In genomic region chrV:12649636-12650035, ce11 we compare ENCODE assay signal across 5 worm cellular contexts.
TF ChIP-seq lines count a peak whose summit lies in the region.

Gene lin-25 (plus strand): TSS chrV:12649925.

TF ChIP-seq in whole organism, L1 larva, 84 proteins besides CTCF, POLR2A, EP300 and RAD21 (continued from another document and continues in another):
- TF ChIP-seq lsy-2 (tag; optimal IDR thresholded peaks at IDR 0.05; lab: Kevin White, UChicago) (peak in 1 of 2 experiments; percentile 51), nhr-20 (tag; optimal IDR thresholded peaks at IDR 0.05; lab: Kevin White, UChicago) (no peak), ceh-82 (tag; optimal IDR thresholded peaks at IDR 0.05; lab: Kevin White, UChicago) (peak in 1 of 3 experiments; percentile 32), aha-1 (tag; optimal IDR thresholded peaks at IDR 0.05; lab: Kevin White, UChicago) (no peak), C16A3.4 (tag; optimal IDR thresholded peaks at IDR 0.05; lab: Kevin White, UChicago) (peak; percentile 15), ztf-4 (tag; optimal IDR thresholded peaks at IDR 0.05; lab: Kevin White, UChicago) (no peak), nhr-77 (tag; optimal IDR thresholded peaks at IDR 0.05; lab: Kevin White, UChicago) (no peak), unc-62 (GFP tag; optimal IDR thresholded peaks at IDR 0.05; lab: Kevin White, UChicago) (no peak), nhr-12 (tag; optimal IDR thresholded peaks at IDR 0.05; lab: Kevin White, UChicago) (no peak), ama-1 (optimal IDR thresholded peaks at IDR 0.05; lab: Kevin White, UChicago) (no peak), sup-37 (GFP tag; optimal IDR thresholded peaks at IDR 0.05; lab: Kevin White, UChicago) (no peak), sox-4 (tag; optimal IDR thresholded peaks at IDR 0.05; lab: Kevin White, UChicago) (no peak), nhr-71 (tag; optimal IDR thresholded peaks at IDR 0.05; lab: Kevin White, UChicago) (peak; percentile 9), ces-1 (GFP tag; optimal IDR thresholded peaks at IDR 0.05; lab: Kevin White, UChicago) (no peak), nhr-85 (tag; lab: Kevin White, UChicago) (no peak), lir-3 (tag; optimal IDR thresholded peaks at IDR 0.05; lab: Kevin White, UChicago; ENCODE audit: poor library complexity) (peak; percentile 33), tlp-1 (tag; optimal IDR thresholded peaks at IDR 0.05; lab: Kevin White, UChicago) (no peak), C04F5.9 (tag; optimal IDR thresholded peaks at IDR 0.05; lab: Kevin White, UChicago) (no peak), unc-30 (tag; optimal IDR thresholded peaks at IDR 0.05; lab: Kevin White, UChicago) (no peak), ceh-88 (GFP tag; IDR thresholded peaks at IDR 0.05; lab: Robert Waterston, UW) (no peak), efl-1 (optimal IDR thresholded peaks at IDR 0.05; lab: Kevin White, UChicago) (peak; percentile 32 to 41), efl-1 (GFP tag; optimal IDR thresholded peaks at IDR 0.05 in 1 of 2; lab: Kevin White, UChicago) (peak in 1 of 2 experiments; percentile 21), lin-13 (GFP tag; optimal IDR thresholded peaks at IDR 0.05; lab: Kevin White, UChicago) (no peak), zag-1 (tag; optimal IDR thresholded peaks at IDR 0.05; lab: Kevin White, UChicago) (no peak), efl-3 (GFP tag; optimal IDR thresholded peaks at IDR 0.05; lab: Kevin White, UChicago) (no peak), grh-1 (GFP tag; IDR thresholded peaks at IDR 0.05; lab: Robert Waterston, UW) (no peak), unc-130 (tag; optimal IDR thresholded peaks at IDR 0.05; lab: Kevin White, UChicago) (no peak), isw-1 (GFP tag; IDR thresholded peaks at IDR 0.05; lab: Robert Waterston, UW) (no peak)

TF ChIP-seq in whole organism, L2 larva, 48 proteins besides CTCF, POLR2A, EP300 and RAD21 (continued from another document and continues in another):
- TF ChIP-seq egl-27 (tag; optimal IDR thresholded peaks at IDR 0.05; lab: Kevin White, UChicago): no peak
- no peak for TF ChIP-seq F13H6.1 (tag; optimal IDR thresholded peaks at IDR 0.05; lab: Kevin White, UChicago)
- TF ChIP-seq sem-4 (tag; optimal IDR thresholded peaks at IDR 0.05; lab: Kevin White, UChicago): no peak
- peak; percentile 44 for TF ChIP-seq C34F6.9 (tag; optimal IDR thresholded peaks at IDR 0.05; lab: Kevin White, UChicago)
- TF ChIP-seq zag-1 (tag; optimal IDR thresholded peaks at IDR 0.05; lab: Kevin White, UChicago): peak; percentile 25
- no peak for TF ChIP-seq R02D3.7 (tag; optimal IDR thresholded peaks at IDR 0.05; lab: Kevin White, UChicago)
- TF ChIP-seq aly-2 (tag; optimal IDR thresholded peaks at IDR 0.05; lab: Kevin White, UChicago): no peak
- TF ChIP-seq nhr-25 (tag; optimal IDR thresholded peaks at IDR 0.05; lab: Kevin White, UChicago): no peak
- TF ChIP-seq ama-1 (optimal IDR thresholded peaks at IDR 0.05; lab: Kevin White, UChicago): no peak
- no peak for TF ChIP-seq unc-39 (tag; optimal IDR thresholded peaks at IDR 0.05; lab: Kevin White, UChicago)
- TF ChIP-seq mdl-1 (tag; optimal IDR thresholded peaks at IDR 0.05; lab: Kevin White, UChicago): no peak
- no peak for TF ChIP-seq nhr-21 (tag; optimal IDR thresholded peaks at IDR 0.05; lab: Kevin White, UChicago)
- TF ChIP-seq nhr-77 (tag; optimal IDR thresholded peaks at IDR 0.05; lab: Kevin White, UChicago): no peak
- no peak for TF ChIP-seq ceh-16 (tag; optimal IDR thresholded peaks at IDR 0.05; lab: Kevin White, UChicago)
- no peak for TF ChIP-seq nhr-10 (tag; optimal IDR thresholded peaks at IDR 0.05; lab: Kevin White, UChicago)
- TF ChIP-seq nhr-129 (tag; optimal IDR thresholded peaks at IDR 0.05; lab: Kevin White, UChicago): peak; percentile 54
- TF ChIP-seq crh-2 (tag; optimal IDR thresholded peaks at IDR 0.05; lab: Kevin White, UChicago): no peak
- no peak for TF ChIP-seq nhr-12 (tag; optimal IDR thresholded peaks at IDR 0.05; lab: Kevin White, UChicago)
- no peak for TF ChIP-seq nhr-11 (tag; optimal IDR thresholded peaks at IDR 0.05; lab: Kevin White, UChicago)
- TF ChIP-seq nhr-6 (tag; optimal IDR thresholded peaks at IDR 0.05; lab: Kevin White, UChicago): no peak
- no peak for TF ChIP-seq lin-39 (tag; optimal IDR thresholded peaks at IDR 0.05; lab: Kevin White, UChicago)
- no peak for TF ChIP-seq ztf-1 (GFP tag; conservative IDR thresholded peaks at IDR 0.05; lab: Robert Waterston, UW)
- TF ChIP-seq unc-62 (GFP tag; optimal IDR thresholded peaks at IDR 0.05; lab: Kevin White, UChicago): no peak
- no peak for TF ChIP-seq nhr-23 (tag; optimal IDR thresholded peaks at IDR 0.05; lab: Kevin White, UChicago)
- TF ChIP-seq mab-5 (tag; optimal IDR thresholded peaks at IDR 0.05; lab: Kevin White, UChicago): no peak
- TF ChIP-seq alr-1 (tag; optimal IDR thresholded peaks at IDR 0.05; lab: Kevin White, UChicago): no peak
- TF ChIP-seq ceh-82 (tag; optimal IDR thresholded peaks at IDR 0.05; lab: Kevin White, UChicago): no peak
- no peak for TF ChIP-seq mbf-1 (tag; optimal IDR thresholded peaks at IDR 0.05; lab: Kevin White, UChicago)
- no peak for TF ChIP-seq ztf-11 (tag; optimal IDR thresholded peaks at IDR 0.05; lab: Kevin White, UChicago)
- no peak for TF ChIP-seq skn-1 (tag; optimal IDR thresholded peaks at IDR 0.05; lab: Kevin White, UChicago)

TF ChIP-seq in whole organism, L3 larva, 47 proteins besides CTCF, POLR2A, EP300 and RAD21 (continued from another document and continues in another):
- TF ChIP-seq elt-2 (tag; optimal IDR thresholded peaks at IDR 0.05; lab: Kevin White, UChicago) (no peak), nhr-28 (tag; optimal IDR thresholded peaks at IDR 0.05; lab: Kevin White, UChicago) (no peak), nhr-23 (tag; optimal IDR thresholded peaks at IDR 0.05; lab: Kevin White, UChicago) (no peak), egl-5 (tag; optimal IDR thresholded peaks at IDR 0.05; lab: Kevin White, UChicago) (no peak), ceh-82 (tag; optimal IDR thresholded peaks at IDR 0.05; lab: Kevin White, UChicago) (no peak), R02D3.7 (tag; optimal IDR thresholded peaks at IDR 0.05; lab: Kevin White, UChicago) (no peak), egl-27 (tag; optimal IDR thresholded peaks at IDR 0.05; lab: Kevin White, UChicago) (no peak), eor-1 (tag; optimal IDR thresholded peaks at IDR 0.05; lab: Kevin White, UChicago) (no peak), nfya-1 (tag; optimal IDR thresholded peaks at IDR 0.05; lab: Kevin White, UChicago; ENCODE audit: insufficient read depth) (peak; percentile 42), unc-39 (tag; optimal IDR thresholded peaks at IDR 0.05; lab: Kevin White, UChicago) (no peak), sea-2 (GFP tag; optimal IDR thresholded peaks at IDR 0.05; lab: Kevin White, UChicago) (no peak), lin-39 (tag; optimal IDR thresholded peaks at IDR 0.05; lab: Kevin White, UChicago) (no peak), ztf-4 (tag; optimal IDR thresholded peaks at IDR 0.05; lab: Kevin White, UChicago) (no peak), zag-1 (tag; optimal IDR thresholded peaks at IDR 0.05; lab: Kevin White, UChicago) (no peak), mml-1 (tag; optimal IDR thresholded peaks at IDR 0.05; lab: Kevin White, UChicago) (no peak), ama-1 (optimal IDR thresholded peaks at IDR 0.05; lab: Kevin White, UChicago) (no peak), pqm-1 (tag; optimal IDR thresholded peaks at IDR 0.05; lab: Kevin White, UChicago) (no peak), elt-1 (tag; optimal IDR thresholded peaks at IDR 0.05; lab: Kevin White, UChicago) (no peak), nhr-67 (tag; optimal IDR thresholded peaks at IDR 0.05; lab: Kevin White, UChicago) (no peak), nhr-25 (tag; optimal IDR thresholded peaks at IDR 0.05; lab: Kevin White, UChicago) (peak; percentile 24), lin-15B (tag; optimal IDR thresholded peaks at IDR 0.05; lab: Kevin White, UChicago) (peak; percentile 51), hmg-11 (tag; optimal IDR thresholded peaks at IDR 0.05; lab: Kevin White, UChicago) (peak; percentile 58), nhr-43 (tag; optimal IDR thresholded peaks at IDR 0.05; lab: Kevin White, UChicago; ENCODE audit: poor library complexity, severe bottlenecking) (no peak), snpc-4 (tag; optimal IDR thresholded peaks at IDR 0.05; lab: Kevin White, UChicago) (peak; percentile 27), ceh-9 (tag; optimal IDR thresholded peaks at IDR 0.05; lab: Kevin White, UChicago) (no peak), mdl-1 (tag; optimal IDR thresholded peaks at IDR 0.05; lab: Kevin White, UChicago) (no peak), fos-1 (tag; optimal IDR thresholded peaks at IDR 0.05; lab: Kevin White, UChicago) (no peak), ztf-11 (tag; optimal IDR thresholded peaks at IDR 0.05; lab: Kevin White, UChicago) (no peak), lsy-12 (tag; optimal IDR thresholded peaks at IDR 0.05; lab: Kevin White, UChicago) (no peak), nhr-11 (tag; optimal IDR thresholded peaks at IDR 0.05; lab: Kevin White, UChicago) (no peak)

TF ChIP-seq in whole organism, L4 larva, 104 proteins besides CTCF, POLR2A, EP300 and RAD21 (continued from another document):
- TF ChIP-seq Y48G9A.11 (GFP tag; IDR thresholded peaks at IDR 0.05; lab: Robert Waterston, UW) (no peak), nhr-41 (GFP tag; IDR thresholded peaks at IDR 0.05; lab: Robert Waterston, UW) (no peak), fkh-10 (GFP tag; optimal IDR thresholded peaks at IDR 0.05; lab: Kevin White, UChicago) (no peak), pha-4 (GFP tag; IDR thresholded peaks at IDR 0.05; lab: Robert Waterston, UW) (no peak), pha-4 (tag; optimal IDR thresholded peaks at IDR 0.05; lab: Kevin White, UChicago) (no peak), nhr-76 (tag; optimal IDR thresholded peaks at IDR 0.05; lab: Kevin White, UChicago) (no peak), rbr-2 (tag; optimal IDR thresholded peaks at IDR 0.05; lab: Kevin White, UChicago) (no peak), F44E2.7 (GFP tag; IDR thresholded peaks at IDR 0.05; lab: Robert Waterston, UW) (no peak), daf-19 (GFP tag; conservative IDR thresholded peaks at IDR 0.05; lab: Robert Waterston, UW) (no peak), nhr-237 (tag; optimal IDR thresholded peaks at IDR 0.05; lab: Kevin White, UChicago) (no peak), mep-1 (tag; optimal IDR thresholded peaks at IDR 0.05; lab: Kevin White, UChicago) (no peak), php-3 (GFP tag; IDR thresholded peaks at IDR 0.05; lab: Robert Waterston, UW) (no peak), nhr-111 (GFP tag; optimal IDR thresholded peaks at IDR 0.05; lab: Kevin White, UChicago) (no peak), dmd-8 (GFP tag; IDR thresholded peaks at IDR 0.05; lab: Robert Waterston, UW) (no peak), mxl-2 (GFP tag; conservative IDR thresholded peaks at IDR 0.05; lab: Robert Waterston, UW) (no peak), zag-1 (tag; optimal IDR thresholded peaks at IDR 0.05; lab: Kevin White, UChicago) (no peak), nhr-28 (tag; optimal IDR thresholded peaks at IDR 0.05; lab: Kevin White, UChicago) (peak; percentile 57), ceh-28 (tag; optimal IDR thresholded peaks at IDR 0.05; lab: Kevin White, UChicago) (no peak), nhr-6 (tag; optimal IDR thresholded peaks at IDR 0.05; lab: Kevin White, UChicago) (peak; percentile 36), hlh-11 (tag; optimal IDR thresholded peaks at IDR 0.05; lab: Kevin White, UChicago) (no peak), lin-39 (tag; optimal IDR thresholded peaks at IDR 0.05; lab: Kevin White, UChicago) (no peak), daf-8 (GFP tag; IDR thresholded peaks at IDR 0.05; lab: Robert Waterston, UW) (no peak), spr-3 (GFP tag; optimal IDR thresholded peaks at IDR 0.05; lab: Kevin White, UChicago) (no peak), egl-27 (tag; optimal IDR thresholded peaks at IDR 0.05; lab: Kevin White, UChicago) (no peak), gei-8 (GFP tag; optimal IDR thresholded peaks at IDR 0.05; lab: Kevin White, UChicago) (no peak), F37D6.2 (tag; optimal IDR thresholded peaks at IDR 0.05; lab: Kevin White, UChicago) (no peak), mxl-3 (GFP tag; optimal IDR thresholded peaks at IDR 0.05; lab: Kevin White, UChicago) (peak; percentile 52), dve-1 (tag; optimal IDR thresholded peaks at IDR 0.05; lab: Kevin White, UChicago; ENCODE audit: insufficient read depth) (no peak), F10B5.3 (tag; optimal IDR thresholded peaks at IDR 0.05; lab: Kevin White, UChicago) (no peak), daf-16 (GFP tag; optimal IDR thresholded peaks at IDR 0.05; lab: Kevin White, UChicago) (no peak), daf-16 (tag; optimal IDR thresholded peaks at IDR 0.05; lab: Kevin White, UChicago) (no peak), pqm-1 (tag; optimal IDR thresholded peaks at IDR 0.05; lab: Kevin White, UChicago) (peak; percentile 27)
TF ChIP-seq in whole organism, L4 larva: peak in this region for 5.

TF ChIP-seq in whole organism, mixed stage, embryonic, 35 proteins besides CTCF, POLR2A, EP300 and RAD21 (continued from another document):
- no peak for TF ChIP-seq snpc-4 (tag; optimal IDR thresholded peaks at IDR 0.05; lab: Kevin White, UChicago)
